Worm (Caenorhabditis elegans): ENCODE results near the gene cla-1.

DNA sequence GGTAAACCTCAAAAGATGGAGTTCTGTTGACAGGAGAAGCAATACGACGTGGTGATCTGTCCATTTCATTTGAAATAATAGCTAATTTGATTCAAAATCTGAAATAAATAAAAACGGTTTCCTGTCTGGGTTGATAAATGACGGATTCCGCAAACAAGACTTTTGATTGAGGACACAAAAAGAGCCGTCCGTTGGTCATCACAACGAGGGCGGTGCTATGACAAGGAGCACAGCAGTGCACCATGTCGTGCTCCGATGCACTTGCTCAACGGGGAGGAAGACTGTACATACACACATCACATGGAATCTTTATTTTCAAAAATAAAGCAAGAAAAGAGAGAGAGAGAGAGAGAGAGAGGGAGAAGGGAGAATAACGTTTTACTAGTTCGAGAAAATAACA is 53.0 kb downstream of the cla-1 start, which contains the start of gene nep-16:
- TF ChIP-seq lsy-2 (tag; optimal IDR thresholded peaks at IDR 0.05) (no peak), snpc-4 (tag; optimal IDR thresholded peaks at IDR 0.05) (no peak), C34F6.9 (tag; optimal IDR thresholded peaks at IDR 0.05) (no peak), ztf-11 (tag; optimal IDR thresholded peaks at IDR 0.05) (no peak), R02D3.7 (tag; optimal IDR thresholded peaks at IDR 0.05) (no peak), ceh-16 (tag; optimal IDR thresholded peaks at IDR 0.05) (no peak)
